Worm (Caenorhabditis elegans) whole organism, young adult: ENCODE data around the gene mup-4.

Experiments
- cebp-2 ChIP-seq: fragments of 200-800 bp; sonication (Bioruptor generic); IDR thresholded peaks from 2 replicates; pipeline ENCODE4 v1.3.6; 2022; ENCODE audit warnings: missing genetic modification characterization, missing compliant biosample characterization
- madf-3 ChIP-seq: fragments of 200-800 bp; sonication (Bioruptor generic); IDR thresholded peaks from 2 replicates; pipeline ENCODE4 v1.3.6; 2022; ENCODE audit warnings: missing genetic modification reagents, missing genetic modification characterization, missing compliant biosample characterization

DNA sequence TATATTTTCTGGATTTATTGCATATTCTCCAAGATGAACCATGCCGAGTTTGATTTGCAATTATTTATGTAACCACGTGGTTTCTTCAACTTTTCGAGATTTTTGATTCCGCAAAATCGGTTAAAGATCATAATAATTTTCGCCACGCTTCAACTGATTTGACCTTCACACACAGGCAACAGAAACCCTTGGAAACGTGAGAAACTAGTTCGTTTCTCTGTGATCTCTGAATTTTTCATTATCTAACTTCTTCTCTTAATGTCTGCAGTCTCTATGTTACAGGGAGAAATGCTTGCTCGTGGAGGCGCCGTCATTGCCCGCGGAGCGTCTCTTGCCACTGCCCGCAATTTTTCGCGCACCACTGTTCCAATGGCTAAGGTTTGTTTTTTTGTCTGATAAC lies 23.6 kb downstream of the mup-4 start, which contains the start of gene fum-1:
- TF ChIP-seq madf-3 (GFP tag; lab: Robert Waterston, UW): no peak
- TF ChIP-seq cebp-2 (GFP tag; lab: Robert Waterston, UW): no peak
